Worm (Caenorhabditis elegans): ENCODE results near the gene srsx-34.

DNA sequence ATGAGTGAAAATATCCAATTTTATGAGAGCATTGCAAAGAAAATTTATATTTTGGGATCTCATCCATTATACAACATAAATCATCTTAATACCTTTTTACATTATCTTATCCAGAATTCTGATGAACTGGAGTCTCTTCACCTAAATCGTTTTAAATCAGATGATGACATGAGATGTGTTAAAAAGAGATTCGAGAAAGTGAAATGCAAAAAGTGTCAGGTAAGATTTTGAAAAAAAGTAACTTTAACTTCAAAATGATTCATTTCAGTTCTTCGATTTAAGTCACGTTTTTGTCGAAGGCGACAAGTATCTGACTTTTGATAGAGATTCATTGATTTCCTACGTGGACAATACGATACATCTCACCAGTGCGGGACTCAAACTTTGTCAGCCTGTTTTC lies 16.9 kb upstream of the srsx-34 start:
- TF ChIP-seq nhr-28 (tag; optimal IDR thresholded peaks at IDR 0.05) = no peak
- no peak for TF ChIP-seq pha-4 (tag; optimal IDR thresholded peaks at IDR 0.05)
- TF ChIP-seq nhr-237 (tag; optimal IDR thresholded peaks at IDR 0.05) = no peak
- TF ChIP-seq drap-1 (GFP tag; optimal IDR thresholded peaks at IDR 0.05) = no peak
- no peak for TF ChIP-seq mep-1 (tag; optimal IDR thresholded peaks at IDR 0.05)
- no peak for TF ChIP-seq bed-3 (GFP tag; optimal IDR thresholded peaks at IDR 0.05)
- no peak for TF ChIP-seq snpc-4 (tag; optimal IDR thresholded peaks at IDR 0.05)
- TF ChIP-seq unc-39 (tag; optimal IDR thresholded peaks at IDR 0.05) = no peak
- TF ChIP-seq tbx-8 (GFP tag; optimal IDR thresholded peaks at IDR 0.05) = no peak

All from whole organism, mixed stage, embryonic.